Worm (Caenorhabditis elegans) whole organism, mixed stage, embryonic: Measurements from ENCODE around the gene ZC449.5.

Experiments
- M03D4.4 ChIP-seq: sonication (generic microtip); optimal IDR thresholded peaks from 2 replicates; lab custom pipeline; 2017; ENCODE audit warnings: mild to moderate bottlenecking, missing genetic modification characterization, missing compliant biosample characterization
- nhr-76 ChIP-seq: sonication (generic microtip); optimal IDR thresholded peaks from 2 replicates; lab custom pipeline; 2017; ENCODE audit warnings: missing biosample characterization, missing genetic modification characterization
- unc-39 ChIP-seq: fragments of 150-350 bp; optimal IDR thresholded peaks from 2 replicates; lab custom pipeline; 2014; ENCODE audit warnings: missing biosample characterization, missing genetic modification characterization

ce11 chrX:5027923-5028592 lies 9.5 kb downstream of the ZC449.5 start:
- no peak for TF ChIP-seq unc-39 (tag; lab: Kevin White, UChicago)
- no peak for TF ChIP-seq M03D4.4
- TF ChIP-seq nhr-76 (tag; lab: Kevin White, UChicago), result no peak
